Worm (Caenorhabditis elegans) whole organism, L1 larva: ENCODE measurements around the gene K11H12.3.

Experiments used
- C34B4.2 ChIP-seq: sonication (generic microtip); optimal IDR thresholded peaks from 2 replicates; lab custom pipeline; 2017; ENCODE audit warnings: mild to moderate bottlenecking, missing genetic modification characterization, missing compliant biosample characterization
- F16B12.6 ChIP-seq: fragments of 150-350 bp; optimal IDR thresholded peaks from 2 replicates; lab custom pipeline; 2014; ENCODE audit warnings: missing biosample characterization, missing genetic modification characterization
- aly-2 ChIP-seq: fragments of 150-350 bp; optimal IDR thresholded peaks from 2 replicates; lab custom pipeline; 2014; ENCODE audit warnings: missing biosample characterization, missing genetic modification characterization
- ama-1 ChIP-seq: fragments of 150-350 bp; optimal IDR thresholded peaks from 2 replicates; lab custom pipeline; 2014
- blmp-1 ChIP-seq: fragments of 150-350 bp; optimal IDR thresholded peaks from 2 replicates; lab custom pipeline; 2014; ENCODE audit warnings: missing biosample characterization, missing genetic modification characterization
- ceh-63 ChIP-seq: fragments of 200-800 bp; sonication (Bioruptor generic); optimal IDR thresholded peaks from 2 replicates; lab custom pipeline; 2018; ENCODE audit warnings: mild to moderate bottlenecking, missing genetic modification characterization, missing compliant biosample characterization
- ceh-8 ChIP-seq: fragments of 200-800 bp; sonication (Bioruptor generic); optimal IDR thresholded peaks from 2 replicates; lab custom pipeline; 2018; ENCODE audit warnings: mild to moderate bottlenecking, missing genetic modification characterization, moderate library complexity, missing compliant biosample characterization
- ceh-82 ChIP-seq, 3 experiments: fragments of 150-350 bp in 1 of 3; sonication (generic microtip) in 2 of 3; optimal IDR thresholded peaks; 2 replicates each; lab custom pipeline; 2014 to 2017; ENCODE audit warnings: missing biosample characterization in 3 of 3, missing genetic modification characterization in 3 of 3
- ces-1 ChIP-seq: fragments of 150-350 bp; optimal IDR thresholded peaks from 2 replicates; lab custom pipeline; 2014; ENCODE audit warnings: missing biosample characterization, missing genetic modification reagents, missing genetic modification characterization
- dpl-1 ChIP-seq, 3 experiments: fragments of 150-350 bp in 2 of 3; sonication (generic microtip) in 1 of 3; optimal IDR thresholded peaks; 2 replicates each; lab custom pipeline; 2014 to 2017; ENCODE audit warnings: missing biosample characterization in 3 of 3, missing genetic modification characterization in 3 of 3, missing genetic modification reagents in 3 of 3
- efl-1 ChIP-seq, 4 experiments: fragments of 150-350 bp; optimal IDR thresholded peaks in 3 of 4; peaks in 1 of 4; 1 replicate in 1 of 4; 2 replicates in 3 of 4; lab custom pipeline; 2014; ENCODE audit warnings: missing biosample characterization in 2 of 4, missing genetic modification characterization in 2 of 4, missing genetic modification reagents in 2 of 4
- egl-13 ChIP-seq: sonication (generic microtip); optimal IDR thresholded peaks from 2 replicates; lab custom pipeline; 2016; ENCODE audit warnings: missing genotype, missing genetic modification reagents, missing genetic modification characterization, missing compliant biosample characterization
- egl-27 ChIP-seq, 2 experiments: fragments of 150-350 bp in 1 of 2; sonication (generic microtip); optimal IDR thresholded peaks; 3 replicates each; lab custom pipeline; 2017 to 2018; ENCODE audit warnings: missing biosample characterization in 2 of 2, missing genetic modification characterization in 2 of 2, missing genetic modification reagents in 2 of 2
- elt-3 ChIP-seq, 6 experiments: fragments of 150-350 bp in 1 of 6; sonication (generic microtip); optimal IDR thresholded peaks; 2 replicates each; lab custom pipeline; 2017 to 2018; ENCODE audit warnings: missing biosample characterization in 6 of 6, missing genetic modification characterization in 6 of 6, inconsistent platforms in 1 of 6
- ets-5 ChIP-seq: fragments of 200-800 bp; sonication (Bioruptor generic); IDR thresholded peaks from 2 replicates; pipeline ENCODE4 v1.3.6; 2022; ENCODE audit warnings: missing genetic modification characterization, missing compliant biosample characterization
- fkh-4 ChIP-seq: sonication (generic microtip); optimal IDR thresholded peaks from 2 replicates; lab custom pipeline; 2016; ENCODE audit warnings: missing compliant biosample characterization, missing genetic modification characterization, borderline replicate concordance
- fkh-8 ChIP-seq: sonication (generic microtip); optimal IDR thresholded peaks from 2 replicates; lab custom pipeline; 2016; ENCODE audit warnings: mild to moderate bottlenecking, missing genetic modification characterization, missing compliant biosample characterization
- fos-1 ChIP-seq: fragments of 150-350 bp; optimal IDR thresholded peaks from 2 replicates; lab custom pipeline; 2014; ENCODE audit warnings: missing biosample characterization, missing genetic modification characterization
- hlh-4 ChIP-seq: sonication (generic microtip); optimal IDR thresholded peaks from 2 replicates; lab custom pipeline; 2016; ENCODE audit warnings: mild to moderate bottlenecking, missing genetic modification characterization, missing compliant biosample characterization
- hpl-2 ChIP-seq: fragments of 150-350 bp; optimal IDR thresholded peaks from 2 replicates; lab custom pipeline; 2014; ENCODE audit warnings: missing biosample characterization, missing genetic modification reagents, missing genetic modification characterization
- isw-1 ChIP-seq: fragments of 200-800 bp; sonication (Bioruptor generic); IDR thresholded peaks from 2 replicates; pipeline ENCODE4 v1.3.6; 2022; ENCODE audit warnings: missing genetic modification characterization, missing compliant biosample characterization
- jun-1 ChIP-seq: fragments of 150-350 bp; optimal IDR thresholded peaks from 2 replicates; lab custom pipeline; 2014; ENCODE audit warnings: missing biosample characterization, missing genetic modification reagents, missing genetic modification characterization
- lin-14 ChIP-seq: fragments of 200-800 bp; sonication (Bioruptor generic); optimal IDR thresholded peaks from 2 replicates; lab custom pipeline; 2018; ENCODE audit warnings: mild to moderate bottlenecking, missing genetic modification characterization, moderate library complexity, missing compliant biosample characterization
- lin-35 ChIP-seq, 2 experiments: fragments of 150-350 bp; optimal IDR thresholded peaks; 2 replicates each; lab custom pipeline; 2014; ENCODE audit warnings: missing biosample characterization in 2 of 2, missing genetic modification characterization in 2 of 2, missing genetic modification reagents in 2 of 2
- lir-3 ChIP-seq: sonication (generic microtip); optimal IDR thresholded peaks from 2 replicates; lab custom pipeline; 2016; ENCODE audit warnings: mild to moderate bottlenecking, missing genetic modification characterization, moderate library complexity, missing compliant biosample characterization; ENCODE audit not compliant: poor library complexity
- lsy-2 ChIP-seq, 2 experiments: fragments of 150-350 bp; optimal IDR thresholded peaks; 2 replicates each; lab custom pipeline; 2014; ENCODE audit warnings: missing biosample characterization in 2 of 2, missing genetic modification characterization in 2 of 2
- mdl-1 ChIP-seq, 2 experiments: fragments of 150-350 bp; optimal IDR thresholded peaks; 2 replicates each; lab custom pipeline; 2014 to 2017; ENCODE audit warnings: missing biosample characterization in 2 of 2, missing genetic modification characterization in 2 of 2, inconsistent platforms in 1 of 2
- mep-1 ChIP-seq: fragments of 150-350 bp; optimal IDR thresholded peaks from 2 replicates; lab custom pipeline; 2014; ENCODE audit warnings: missing biosample characterization, missing genetic modification characterization
- nhr-11 ChIP-seq: fragments of 150-350 bp; optimal IDR thresholded peaks from 2 replicates; lab custom pipeline; 2014; ENCODE audit warnings: missing biosample characterization, missing genetic modification characterization
- nhr-19 ChIP-seq: fragments of 200-800 bp; sonication (Bioruptor generic); conservative IDR thresholded peaks from 2 replicates; pipeline ENCODE4 v1.3.6; 2022; ENCODE audit warnings: missing genetic modification characterization, missing compliant biosample characterization
- nhr-28 ChIP-seq: fragments of 150-350 bp; optimal IDR thresholded peaks from 2 replicates; lab custom pipeline; 2014; ENCODE audit warnings: missing biosample characterization, missing genetic modification characterization
- nhr-77 ChIP-seq: fragments of 150-350 bp; optimal IDR thresholded peaks from 2 replicates; lab custom pipeline; 2014; ENCODE audit warnings: missing biosample characterization, missing genetic modification characterization
- nhr-84 ChIP-seq: sonication (generic microtip); optimal IDR thresholded peaks from 2 replicates; lab custom pipeline; 2017; ENCODE audit warnings: missing biosample characterization, missing genetic modification characterization
- nhr-85 ChIP-seq: sonication (generic microtip); peaks from one replicate; lab custom pipeline; 2016; ENCODE audit warnings: missing genetic modification characterization, inconsistent platforms, missing compliant biosample characterization
- pag-3 ChIP-seq: sonication (generic microtip); optimal IDR thresholded peaks from 2 replicates; lab custom pipeline; 2017; ENCODE audit warnings: missing genetic modification characterization, mild to moderate bottlenecking, missing compliant biosample characterization, antibody characterized with exemption, borderline replicate concordance; ENCODE audit not compliant: insufficient read depth
- skn-1 ChIP-seq: fragments of 150-350 bp; optimal IDR thresholded peaks from 2 replicates; lab custom pipeline; 2014; ENCODE audit warnings: missing biosample characterization, missing genetic modification characterization
- snpc-4 ChIP-seq: fragments of 150-350 bp; optimal IDR thresholded peaks from 2 replicates; lab custom pipeline; 2014; ENCODE audit warnings: missing biosample characterization, missing genetic modification characterization
- snu-23 ChIP-seq: sonication (generic microtip); optimal IDR thresholded peaks from 2 replicates; lab custom pipeline; 2016; ENCODE audit warnings: missing genetic modification characterization, missing compliant biosample characterization
- sox-4 ChIP-seq: sonication (generic microtip); optimal IDR thresholded peaks from 2 replicates; lab custom pipeline; 2016; ENCODE audit warnings: missing genetic modification characterization, missing compliant biosample characterization
- swsn-7 ChIP-seq: sonication (generic microtip); optimal IDR thresholded peaks from 2 replicates; lab custom pipeline; 2016; ENCODE audit warnings: missing genetic modification characterization, missing compliant biosample characterization
- tbx-2 ChIP-seq: sonication (generic microtip); optimal IDR thresholded peaks from 2 replicates; lab custom pipeline; 2016; ENCODE audit warnings: missing genetic modification characterization, missing compliant biosample characterization
- tlp-1 ChIP-seq: fragments of 150-350 bp; optimal IDR thresholded peaks from 2 replicates; lab custom pipeline; 2014; ENCODE audit warnings: missing biosample characterization, missing genetic modification characterization
- unc-130 ChIP-seq: fragments of 150-350 bp; optimal IDR thresholded peaks from 2 replicates; lab custom pipeline; 2017; ENCODE audit warnings: missing biosample characterization, missing genetic modification characterization, inconsistent platforms
- unc-30 ChIP-seq: sonication (generic microtip); optimal IDR thresholded peaks from 2 replicates; lab custom pipeline; 2017; ENCODE audit warnings: missing biosample characterization, missing genetic modification characterization
- ztf-11 ChIP-seq, 2 experiments: sonication (generic microtip); optimal IDR thresholded peaks; 2 replicates each; lab custom pipeline; 2016 to 2017; ENCODE audit warnings: missing genetic modification characterization in 2 of 2, missing biosample characterization in 1 of 2, missing compliant biosample characterization in 1 of 2
- ztf-4 ChIP-seq: fragments of 150-350 bp; optimal IDR thresholded peaks from 2 replicates; lab custom pipeline; 2014; ENCODE audit warnings: missing biosample characterization, missing genetic modification characterization

The K11H12.3 gene

DNA sequence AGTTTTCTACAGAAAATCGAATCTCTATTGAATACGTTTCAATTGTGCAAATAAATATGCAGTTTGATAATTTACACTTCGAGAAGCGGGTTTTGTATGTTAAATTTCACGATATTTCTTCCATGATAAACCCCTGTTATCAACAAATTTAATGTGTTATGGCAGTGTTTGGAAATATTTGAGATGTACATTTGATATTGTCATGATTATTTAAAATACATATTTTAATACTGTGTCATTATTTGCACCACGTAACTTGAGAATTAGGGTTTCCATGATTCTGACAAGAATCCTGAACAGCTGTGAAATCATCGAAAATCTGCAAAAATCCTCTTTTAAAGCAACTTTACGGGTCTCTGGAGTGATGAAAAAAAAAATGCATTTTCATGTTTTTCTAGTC, 2.8 kb downstream of the K11H12.3 start, which contains the start of gene K11H12.11:
Gene K11H12.11 (minus strand): TSS at position 101 of the 400 bp plus-strand sequence.
- TF ChIP-seq nhr-85 (tag; lab: Kevin White, UChicago), result peak; percentile 6
- no peak for TF ChIP-seq efl-1 (optimal IDR thresholded peaks at IDR 0.05; lab: Kevin White, UChicago)
- peak in 1 of 2 experiments; percentile 35 for TF ChIP-seq efl-1 (GFP tag; optimal IDR thresholded peaks at IDR 0.05 in 1 of 2; lab: Kevin White, UChicago)
- TF ChIP-seq unc-30 (tag; lab: Kevin White, UChicago), result no peak

ce11 chrIV:666991-667390, 6.3 kb downstream of the K11H12.3 start, which contains the start of gene K11H12.6:
Gene K11H12.6 (plus strand): TSS chrIV:667291.
- no peak for TF ChIP-seq fkh-4 (tag; lab: Kevin White, UChicago)
- no peak for TF ChIP-seq unc-130
- TF ChIP-seq ztf-4, result no peak
- TF ChIP-seq ets-5 (GFP tag; lab: Robert Waterston, UW), result no peak
- TF ChIP-seq snu-23, result no peak
- no peak for TF ChIP-seq C34B4.2 (tag; lab: Kevin White, UChicago)
- no peak for TF ChIP-seq jun-1 (tag; lab: Kevin White, UChicago)
- no peak for TF ChIP-seq lir-3 (tag; lab: Kevin White, UChicago)
- TF ChIP-seq tlp-1 (tag; lab: Kevin White, UChicago), result no peak
- no peak for TF ChIP-seq sox-4 (tag; lab: Kevin White, UChicago)
- TF ChIP-seq hlh-4 (tag; lab: Kevin White, UChicago), result no peak
- TF ChIP-seq fkh-8 (tag; lab: Kevin White, UChicago), result no peak
- TF ChIP-seq nhr-28 (tag; lab: Kevin White, UChicago), result no peak
- no peak for TF ChIP-seq dpl-1 (GFP tag; optimal IDR thresholded peaks at IDR 0.05; lab: Kevin White, UChicago)
- TF ChIP-seq fos-1 (tag; lab: Kevin White, UChicago), result no peak
- no peak for TF ChIP-seq F16B12.6 (tag; lab: Kevin White, UChicago)

ce11 chrIV:665225-665624, 8.1 kb downstream of the K11H12.3 start, which contains the start of gene K11H12.7:
Gene K11H12.7 (plus strand): TSS chrIV:665525.
- TF ChIP-seq egl-13 (tag; lab: Kevin White, UChicago) (no peak), nhr-19 (GFP tag; lab: Robert Waterston, UW) (no peak), fkh-8 (tag; lab: Kevin White, UChicago) (no peak), tbx-2 (tag; lab: Kevin White, UChicago) (no peak), swsn-7 (tag; lab: Kevin White, UChicago) (no peak), nhr-84 (no peak), hpl-2 (GFP tag; lab: Kevin White, UChicago) (no peak), ceh-63 (GFP tag; lab: Kevin White, UChicago) (no peak), ama-1 (no peak), mdl-1 (tag; optimal IDR thresholded peaks at IDR 0.05; lab: Kevin White, UChicago) (no peak), sox-4 (tag; lab: Kevin White, UChicago) (no peak), egl-27 (tag; optimal IDR thresholded peaks at IDR 0.05; lab: Kevin White, UChicago) (no peak), ceh-8 (GFP tag; lab: Kevin White, UChicago) (no peak), isw-1 (GFP tag; lab: Robert Waterston, UW) (no peak), nhr-11 (tag; lab: Kevin White, UChicago) (no peak), ces-1 (GFP tag; lab: Kevin White, UChicago) (no peak), nhr-77 (tag; lab: Kevin White, UChicago) (no peak), snpc-4 (no peak), aly-2 (tag; lab: Kevin White, UChicago) (no peak), ceh-82 (tag; optimal IDR thresholded peaks at IDR 0.05; lab: Kevin White, UChicago) (no peak)

DNA sequence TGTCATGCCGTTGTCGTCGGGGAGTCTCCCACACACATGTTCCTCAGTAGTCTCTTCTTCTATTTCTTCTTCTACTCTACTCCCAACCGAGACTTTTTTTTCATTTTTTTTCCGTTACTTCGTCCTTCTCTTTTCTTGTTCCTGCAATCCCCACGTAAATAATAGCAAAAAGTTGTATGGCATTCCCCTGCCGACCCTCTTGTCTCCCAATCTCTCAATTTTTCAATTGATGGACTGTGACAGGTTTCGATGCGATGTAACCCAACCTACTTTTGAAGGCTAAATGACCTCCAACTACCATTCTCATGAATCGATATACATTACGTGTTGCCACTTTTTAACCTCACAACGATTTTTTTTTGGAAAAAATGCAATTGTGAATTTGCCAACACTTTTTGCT, 9.2 kb downstream of the K11H12.3 start:
- TF ChIP-seq ama-1 (no peak), lin-35 (GFP tag; optimal IDR thresholded peaks at IDR 0.05; lab: Kevin White, UChicago) (peak in 1 of 2 experiments; percentile 0), mep-1 (peak; percentile 60), lin-14 (GFP tag; lab: Kevin White, UChicago) (peak; percentile 82), nhr-19 (GFP tag; lab: Robert Waterston, UW) (no peak), mdl-1 (tag; optimal IDR thresholded peaks at IDR 0.05; lab: Kevin White, UChicago) (no peak), fkh-8 (tag; lab: Kevin White, UChicago) (no peak), ztf-11 (tag; optimal IDR thresholded peaks at IDR 0.05; lab: Kevin White, UChicago) (no peak), tbx-2 (tag; lab: Kevin White, UChicago) (no peak), elt-3 (tag; optimal IDR thresholded peaks at IDR 0.05; lab: Kevin White, UChicago) (peak in 1 of 6 experiments; percentile 47), snu-23 (peak; percentile 37), pag-3 (tag; lab: Kevin White, UChicago) (peak; percentile 94), nhr-28 (tag; lab: Kevin White, UChicago) (no peak), skn-1 (tag; lab: Kevin White, UChicago) (no peak), blmp-1 (tag; lab: Kevin White, UChicago) (peak; percentile 63), efl-1 (optimal IDR thresholded peaks at IDR 0.05; lab: Kevin White, UChicago) (no peak), efl-1 (GFP tag; optimal IDR thresholded peaks at IDR 0.05 in 1 of 2; lab: Kevin White, UChicago) (peak in 1 of 2 experiments; percentile 45), nhr-85 (tag; lab: Kevin White, UChicago) (peak; percentile 85), lsy-2 (tag; optimal IDR thresholded peaks at IDR 0.05; lab: Kevin White, UChicago) (peak in 1 of 2 experiments; percentile 54)
